Worm (Caenorhabditis elegans): ENCODE measurements around the gene Y47D7A.18.

DNA sequence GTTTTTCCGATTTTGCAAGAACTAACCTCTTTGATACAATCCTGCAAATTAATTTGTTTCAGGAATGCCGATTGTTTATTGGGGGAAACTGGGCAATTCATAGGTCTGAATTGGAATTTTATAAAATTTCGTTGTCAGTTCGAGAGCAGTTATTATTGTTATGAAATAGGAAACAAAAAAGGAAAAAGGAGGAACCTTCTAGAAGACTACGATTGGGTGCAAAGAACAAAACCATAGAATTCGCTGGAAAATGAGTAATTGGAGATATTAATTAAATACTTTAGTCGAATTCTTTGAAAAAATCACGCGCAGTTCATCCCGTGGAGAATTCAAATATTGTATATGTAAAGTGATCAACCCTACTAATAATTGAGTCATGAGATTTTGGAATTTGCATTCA, 29.2 kb downstream of the Y47D7A.18 start, which contains the start of gene F13A2.9:
- TF ChIP-seq unc-39 (tag; optimal IDR thresholded peaks at IDR 0.05), result no peak
- TF ChIP-seq lin-13 (tag; optimal IDR thresholded peaks at IDR 0.05), result no peak
- no peak for TF ChIP-seq elt-1 (tag; optimal IDR thresholded peaks at IDR 0.05; ENCODE audit: borderline replicate concordance, insufficient read depth)
- no peak for TF ChIP-seq ztf-11 (tag; optimal IDR thresholded peaks at IDR 0.05)
